Fruit fly (Drosophila melanogaster) whole organism, embryonic: ENCODE data around the gene apn.

ENCODE experiments used
- BtbVII ChIP-seq: fragments of 200-800 bp; sonication (Bioruptor generic); optimal IDR thresholded peaks from 3 replicates; lab custom pipeline; 2017; ENCODE audit warnings: missing biosample characterization, mild to moderate bottlenecking, missing genetic modification characterization
- CG1024 ChIP-seq: fragments of 200-800 bp; sonication (Bioruptor generic); IDR thresholded peaks from 2 replicates; pipeline ENCODE4 v1.3.6; 2022; ENCODE audit warnings: missing biosample characterization, missing genetic modification characterization
- CG10431 ChIP-seq: fragments of 200-800 bp; sonication (Bioruptor generic); optimal IDR thresholded peaks from 3 replicates; lab custom pipeline; 2018; ENCODE audit warnings: missing biosample characterization, mild to moderate bottlenecking, missing genetic modification characterization
- CG11398 ChIP-seq: fragments of 200-800 bp; sonication (Bioruptor generic); optimal IDR thresholded peaks from 2 replicates; lab custom pipeline; 2016; ENCODE audit warnings: missing biosample characterization, missing genetic modification characterization
- CG11696 ChIP-seq: fragments of 200-800 bp; sonication (Bioruptor generic); IDR thresholded peaks from 2 replicates; pipeline ENCODE4 v1.3.6; 2022; ENCODE audit warnings: missing biosample characterization, missing genetic modification characterization
- CG12391 ChIP-seq: fragments of 200-800 bp; sonication (Bioruptor generic); optimal IDR thresholded peaks from 3 replicates; lab custom pipeline; 2018; ENCODE audit warnings: missing biosample characterization, mild to moderate bottlenecking, missing genetic modification characterization, moderate library complexity
- CG13624 ChIP-seq: fragments of 200-800 bp; sonication (Bioruptor generic); optimal IDR thresholded peaks from 2 replicates; lab custom pipeline; 2016; ENCODE audit warnings: missing biosample characterization, missing genetic modification characterization
- CG14710 ChIP-seq: fragments of 200-800 bp; sonication (Bioruptor generic); optimal IDR thresholded peaks from 3 replicates; lab custom pipeline; 2019; ENCODE audit warnings: missing biosample characterization, mild to moderate bottlenecking, missing genetic modification characterization, moderate library complexity
- CG17568 ChIP-seq: fragments of 200-800 bp; sonication (Bioruptor generic); optimal IDR thresholded peaks from 2 replicates; lab custom pipeline; 2018; ENCODE audit warnings: missing biosample characterization, mild to moderate bottlenecking, missing genetic modification characterization, moderate library complexity
- CG17612 ChIP-seq: fragments of 200-800 bp; sonication (Bioruptor generic); IDR thresholded peaks from 2 replicates; pipeline ENCODE4 v1.3.6; 2022; ENCODE audit warnings: missing biosample characterization, missing genetic modification characterization
- CG1832 ChIP-seq: fragments of 200-800 bp; sonication (Bioruptor generic); optimal IDR thresholded peaks from 2 replicates; lab custom pipeline; 2017; ENCODE audit warnings: missing biosample characterization, mild to moderate bottlenecking, missing genetic modification characterization, inconsistent platforms
- CG2712 ChIP-seq: fragments of 200-800 bp; optimal IDR thresholded peaks from 3 replicates; lab custom pipeline; 2019; ENCODE audit warnings: missing biosample characterization, mild to moderate bottlenecking, missing genetic modification characterization, moderate library complexity
- CG43689 ChIP-seq: fragments of 200-800 bp; sonication (Bioruptor generic); IDR thresholded peaks from 2 replicates; pipeline ENCODE4 v1.3.6; 2022; ENCODE audit warnings: missing biosample characterization, missing genetic modification characterization
- CG4404 ChIP-seq: fragments of 200-800 bp; sonication (Bioruptor generic); IDR thresholded peaks from 2 replicates; pipeline ENCODE4 v1.3.6; 2022; ENCODE audit warnings: missing biosample characterization, missing genetic modification characterization
- CG4854 ChIP-seq: fragments of 200-800 bp; sonication (Bioruptor generic); optimal IDR thresholded peaks from 2 replicates; lab custom pipeline; 2016; ENCODE audit warnings: missing biosample characterization, missing genetic modification characterization, inconsistent platforms
- CG5953 ChIP-seq: fragments of 200-800 bp; sonication (Bioruptor generic); IDR thresholded peaks from 2 replicates; pipeline ENCODE4 v1.3.6; 2022; ENCODE audit warnings: missing biosample characterization, missing genetic modification characterization
- CG6765 ChIP-seq: fragments of 200-800 bp; sonication (Bioruptor generic); optimal IDR thresholded peaks from 3 replicates; lab custom pipeline; 2017; ENCODE audit warnings: missing biosample characterization, mild to moderate bottlenecking, missing genetic modification characterization
- CG7786 ChIP-seq: fragments of 200-800 bp; sonication (Bioruptor generic); optimal IDR thresholded peaks from 2 replicates; lab custom pipeline; 2016; ENCODE audit warnings: missing biosample characterization, missing genetic modification characterization
- CG8089 ChIP-seq: fragments of 200-800 bp; sonication (Bioruptor generic); optimal IDR thresholded peaks from 3 replicates; lab custom pipeline; 2016; ENCODE audit warnings: missing biosample characterization, missing genetic modification characterization
- CG9215 ChIP-seq: fragments of 200-800 bp; sonication (Bioruptor generic); IDR thresholded peaks from 2 replicates; pipeline ENCODE4 v1.3.6; 2022; ENCODE audit warnings: missing biosample characterization, missing genetic modification characterization
- CG9932 ChIP-seq: fragments of 200-800 bp; sonication (Bioruptor generic); IDR thresholded peaks from 2 replicates; pipeline ENCODE4 v1.3.6; 2022; ENCODE audit warnings: missing biosample characterization, missing genetic modification characterization
- D19A ChIP-seq: fragments of 200-800 bp; optimal IDR thresholded peaks from 3 replicates; lab custom pipeline; 2019; ENCODE audit warnings: missing biosample characterization, mild to moderate bottlenecking, missing genetic modification characterization, moderate library complexity
- Doc2 ChIP-seq: fragments of 200-800 bp; sonication (Bioruptor generic); IDR thresholded peaks from 2 replicates; pipeline ENCODE4 v1.3.6; 2022; ENCODE audit warnings: missing biosample characterization, missing genetic modification characterization
- Drgx ChIP-seq: fragments of 200-800 bp; sonication (Bioruptor generic); IDR thresholded peaks from 2 replicates; pipeline ENCODE4 v1.3.6; 2022; ENCODE audit warnings: missing biosample characterization, missing genetic modification characterization
- Fer1 ChIP-seq: fragments of 200-800 bp; sonication (Bioruptor generic); optimal IDR thresholded peaks from 2 replicates; lab custom pipeline; 2017; ENCODE audit warnings: missing biosample characterization, mild to moderate bottlenecking, missing genetic modification characterization
- Fer2 ChIP-seq: fragments of 200-800 bp; sonication (Bioruptor generic); optimal IDR thresholded peaks from 2 replicates; lab custom pipeline; 2018; ENCODE audit warnings: missing biosample characterization, mild to moderate bottlenecking, missing genetic modification characterization, moderate library complexity
- Gsc ChIP-seq: fragments of 200-800 bp; sonication (Bioruptor generic); IDR thresholded peaks from 2 replicates; pipeline ENCODE4 v1.3.6; 2022; ENCODE audit warnings: missing biosample characterization, missing genetic modification characterization
- H15 ChIP-seq: fragments of 200-800 bp; sonication (Bioruptor generic); IDR thresholded peaks from 3 replicates; pipeline ENCODE4 v1.3.6; 2022; ENCODE audit warnings: missing biosample characterization, missing genetic modification characterization
- Hr51 ChIP-seq, 2 experiments: fragments of 200-800 bp; sonication (Bioruptor generic); optimal IDR thresholded peaks; 2 replicates in 1 of 2; 3 replicates in 1 of 2; lab custom pipeline; 2016 to 2018; ENCODE audit warnings: missing biosample characterization in 2 of 2, missing genetic modification characterization in 2 of 2, mild to moderate bottlenecking in 1 of 2, moderate library complexity in 1 of 2
- Mad ChIP-seq: fragments of 200-800 bp; sonication (Bioruptor generic); optimal IDR thresholded peaks from 2 replicates; lab custom pipeline; 2016; ENCODE audit warnings: missing biosample characterization, missing genetic modification characterization
- Myb ChIP-seq: fragments of 200-800 bp; sonication (Bioruptor generic); optimal IDR thresholded peaks from 2 replicates; lab custom pipeline; 2016; ENCODE audit warnings: missing biosample characterization, missing genetic modification characterization
- bigmax ChIP-seq: fragments of 200-800 bp; sonication (Bioruptor generic); optimal IDR thresholded peaks from 2 replicates; lab custom pipeline; 2018; ENCODE audit warnings: missing biosample characterization, mild to moderate bottlenecking, missing genetic modification characterization
- btn ChIP-seq: fragments of 200-800 bp; sonication (Bioruptor generic); optimal IDR thresholded peaks from 2 replicates; lab custom pipeline; 2016; ENCODE audit warnings: missing biosample characterization, missing genetic modification characterization
- ci ChIP-seq: fragments of 200-800 bp; sonication (Bioruptor generic); IDR thresholded peaks from 3 replicates; pipeline ENCODE4 v1.3.6; 2022; ENCODE audit warnings: missing biosample characterization, missing genetic modification characterization
- da ChIP-seq: fragments of 200-800 bp; sonication (Bioruptor generic); optimal IDR thresholded peaks from 2 replicates; lab custom pipeline; 2016; ENCODE audit warnings: missing biosample characterization, missing genetic modification characterization
- danr ChIP-seq: fragments of 200-800 bp; sonication (Bioruptor generic); IDR thresholded peaks from 2 replicates; pipeline ENCODE4 v1.3.6; 2022; ENCODE audit warnings: missing biosample characterization, missing genetic modification characterization
- eyg ChIP-seq: fragments of 200-800 bp; sonication (Bioruptor generic); optimal IDR thresholded peaks from 3 replicates; lab custom pipeline; 2016; ENCODE audit warnings: missing biosample characterization, missing genetic modification characterization
- hth ChIP-seq: fragments of >200 bp; optimal IDR thresholded peaks from 2 replicates; lab custom pipeline; 2017; ENCODE audit warnings: inconsistent platforms
- jumu ChIP-seq: fragments of 200-800 bp; sonication (Bioruptor generic); optimal IDR thresholded peaks from 3 replicates; lab custom pipeline; 2016; ENCODE audit warnings: missing biosample characterization, missing genetic modification characterization
- maf-S ChIP-seq: fragments of 200-800 bp; sonication (Bioruptor generic); optimal IDR thresholded peaks from 2 replicates; lab custom pipeline; 2016; ENCODE audit warnings: missing biosample characterization, missing genetic modification characterization
- otp ChIP-seq: fragments of 200-800 bp; sonication (Bioruptor generic); IDR thresholded peaks from 3 replicates; pipeline ENCODE4, ENCODE4 v1.3.6; 2022; ENCODE audit warnings: missing biosample characterization, missing genetic modification characterization
- salm ChIP-seq: fragments of 200-800 bp; sonication (Bioruptor generic); optimal IDR thresholded peaks from 2 replicates; lab custom pipeline; 2018; ENCODE audit warnings: missing biosample characterization, mild to moderate bottlenecking, missing genetic modification characterization
- slou ChIP-seq: fragments of 200-800 bp; sonication (Bioruptor generic); optimal IDR thresholded peaks from 3 replicates; lab custom pipeline; 2016; ENCODE audit warnings: missing biosample characterization, missing genetic modification characterization
- sna ChIP-seq: fragments of 200-800 bp; sonication (Bioruptor generic); IDR thresholded peaks from 2 replicates; pipeline ENCODE4 v1.3.6; 2022; ENCODE audit warnings: missing biosample characterization, missing genetic modification characterization; ENCODE audit not compliant: partially characterized antibody
- stc ChIP-seq: fragments of 200-800 bp; sonication (Bioruptor generic); IDR thresholded peaks from 2 replicates; pipeline ENCODE4 v1.3.6; 2022; ENCODE audit warnings: missing biosample characterization, missing genetic modification characterization
- trem ChIP-seq: fragments of 200-800 bp; optimal IDR thresholded peaks from 3 replicates; lab custom pipeline; 2019; ENCODE audit warnings: missing biosample characterization, mild to moderate bottlenecking, missing genetic modification characterization, moderate library complexity
- trh ChIP-seq: fragments of 200-800 bp; sonication (Bioruptor generic); optimal IDR thresholded peaks from 2 replicates; lab custom pipeline; 2016; ENCODE audit warnings: missing biosample characterization, missing genetic modification characterization
- twi ChIP-seq: fragments of 200-800 bp; optimal IDR thresholded peaks from 2 replicates; lab custom pipeline; 2019; ENCODE audit warnings: missing biosample characterization, mild to moderate bottlenecking, missing genetic modification characterization, moderate library complexity
- tx ChIP-seq: fragments of 200-800 bp; sonication (Bioruptor generic); optimal IDR thresholded peaks from 2 replicates; lab custom pipeline; 2016; ENCODE audit warnings: missing biosample characterization, missing genetic modification characterization
- vnd ChIP-seq: fragments of 200-800 bp; sonication (Bioruptor generic); IDR thresholded peaks from 3 replicates; pipeline ENCODE4 v1.3.6; 2022; ENCODE audit warnings: missing biosample characterization, missing genetic modification characterization; ENCODE audit not compliant: partially characterized antibody
- wdn ChIP-seq: fragments of 200-800 bp; sonication (Bioruptor generic); IDR thresholded peaks from 2 replicates; pipeline ENCODE4 v1.3.6; 2022; ENCODE audit warnings: missing biosample characterization, missing genetic modification characterization
- zfh2 ChIP-seq: fragments of 200-800 bp; sonication (Bioruptor generic); optimal IDR thresholded peaks from 2 replicates; lab custom pipeline; 2016; ENCODE audit warnings: missing biosample characterization, missing genetic modification characterization

The apn gene

DNA sequence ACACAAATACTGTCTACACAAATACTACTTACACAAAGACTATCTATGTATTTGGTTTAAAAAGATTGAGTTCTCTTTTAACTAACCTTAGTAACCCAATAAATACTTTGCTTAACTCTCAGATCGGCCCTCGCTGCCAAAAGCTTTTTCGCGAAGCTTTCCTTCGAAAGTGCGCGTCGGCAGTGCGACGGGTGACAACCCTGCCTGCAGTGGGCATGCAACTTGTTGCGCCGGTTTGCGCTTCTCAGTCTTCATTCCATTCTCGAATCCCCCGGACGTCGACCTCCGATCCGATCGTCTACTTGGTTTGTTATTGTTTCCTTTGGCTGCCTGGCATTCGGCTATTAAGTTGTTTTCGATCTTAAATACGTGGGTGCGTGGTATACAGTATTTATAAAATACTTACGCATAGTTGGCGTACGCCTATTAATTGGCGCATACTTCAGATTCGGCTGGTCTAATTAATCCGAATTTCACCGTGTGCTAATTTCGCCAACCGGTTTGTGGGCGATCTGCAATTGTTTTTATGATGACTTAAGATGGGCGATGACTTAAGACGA lies 28.4 kb downstream of the apn start, which contains the start of gene CG11686 (continued):
- TF ChIP-seq BtbVII (GFP tag; lab: Kevin White, UChicago) = no peak
- TF ChIP-seq stc (GFP tag; lab: Robert Waterston, UW) = no peak
- no peak for TF ChIP-seq CG17568
- no peak for TF ChIP-seq Gsc (GFP tag; lab: Robert Waterston, UW)
- TF ChIP-seq CG14710 (tag; lab: Kevin White, UChicago) = no peak
- TF ChIP-seq tx (GFP tag; lab: Kevin White, UChicago) = no peak
- TF ChIP-seq wdn = no peak
- 0 out of 2 replicates have a peak, but pooled peaks have one; percentile 20 for TF ChIP-seq Drgx (GFP tag; lab: Robert Waterston, UW)
- TF ChIP-seq hth (lab: Kevin White, UChicago) = no peak
- TF ChIP-seq Mad = no peak
- TF ChIP-seq trh (GFP tag; lab: Kevin White, UChicago) = no peak
- TF ChIP-seq Fer2 (tag; lab: Kevin White, UChicago) = no peak
- TF ChIP-seq CG1832 (GFP tag; lab: Kevin White, UChicago) = no peak
- TF ChIP-seq CG11398 (GFP tag; lab: Kevin White, UChicago) = no peak
- TF ChIP-seq ci (GFP tag; lab: Robert Waterston, UW) = peak; percentile 82; the same call in 2 of the 3 replicates
- no peak for TF ChIP-seq Doc2 (GFP tag; lab: Robert Waterston, UW)
- no peak for TF ChIP-seq CG6765 (GFP tag; lab: Kevin White, UChicago)
- TF ChIP-seq CG10431 (GFP tag; lab: Kevin White, UChicago) = no peak
- TF ChIP-seq D19A (tag; lab: Kevin White, UChicago) = no peak
- TF ChIP-seq CG4854 (GFP tag; lab: Kevin White, UChicago) = no peak
- 0 out of 2 replicates have a peak, but pooled peaks have one; percentile 15 for TF ChIP-seq CG9932 (GFP tag; lab: Robert Waterston, UW)
- TF ChIP-seq sna (GFP tag; lab: Robert Waterston, UW) = no peak; the same call in 1 of the 2 replicates
- TF ChIP-seq CG8089 (GFP tag; lab: Kevin White, UChicago) = no peak
- TF ChIP-seq zfh2 (GFP tag; lab: Kevin White, UChicago) = no peak
- TF ChIP-seq salm (tag; lab: Kevin White, UChicago) = no peak
- TF ChIP-seq twi (tag; lab: Kevin White, UChicago) = no peak
- TF ChIP-seq H15 (GFP tag; lab: Robert Waterston, UW) = no peak
- TF ChIP-seq bigmax (GFP tag; lab: Kevin White, UChicago) = no peak
- peak; percentile 21 for TF ChIP-seq CG12391 (tag; lab: Kevin White, UChicago)
- no peak for TF ChIP-seq btn (GFP tag; lab: Kevin White, UChicago)
- TF ChIP-seq Fer1 = no peak
- no peak for TF ChIP-seq da
- no peak for TF ChIP-seq jumu
- no peak for TF ChIP-seq slou
- no peak for TF ChIP-seq CG9215 (GFP tag; lab: Robert Waterston, UW)
- TF ChIP-seq CG17612 = no peak
- TF ChIP-seq vnd (GFP tag; lab: Robert Waterston, UW) = no peak
- TF ChIP-seq Myb (GFP tag; lab: Kevin White, UChicago) = no peak
- no peak for TF ChIP-seq eyg (GFP tag; lab: Kevin White, UChicago)
- no peak for TF ChIP-seq CG5953 (GFP tag; lab: Robert Waterston, UW)
- no peak for TF ChIP-seq CG4404 (GFP tag; lab: Robert Waterston, UW)
- TF ChIP-seq CG11696 (GFP tag; lab: Robert Waterston, UW) = no peak
- TF ChIP-seq otp (GFP tag; lab: Robert Waterston, UW) = 0 out of 3 replicates have a peak, but pooled peaks have one; percentile 11
- no peak for TF ChIP-seq maf-S
- TF ChIP-seq CG2712 (tag; lab: Kevin White, UChicago) = no peak
- no peak for TF ChIP-seq CG43689 (GFP tag; lab: Robert Waterston, UW)
- peak in 1 of 2 experiments; percentile 6 for TF ChIP-seq Hr51 (GFP tag; optimal IDR thresholded peaks at IDR 0.05; lab: Kevin White, UChicago)
- no peak for TF ChIP-seq trem
- no peak for TF ChIP-seq CG7786 (GFP tag; lab: Kevin White, UChicago)
- TF ChIP-seq CG1024 (GFP tag; lab: Robert Waterston, UW) = no peak
- no peak for TF ChIP-seq CG13624 (GFP tag; lab: Kevin White, UChicago)
- TF ChIP-seq danr (GFP tag; lab: Robert Waterston, UW) = no peak
